Fruit fly (Drosophila melanogaster): ENCODE data around the gene CG13723.

CG13723 gene

DNA sequence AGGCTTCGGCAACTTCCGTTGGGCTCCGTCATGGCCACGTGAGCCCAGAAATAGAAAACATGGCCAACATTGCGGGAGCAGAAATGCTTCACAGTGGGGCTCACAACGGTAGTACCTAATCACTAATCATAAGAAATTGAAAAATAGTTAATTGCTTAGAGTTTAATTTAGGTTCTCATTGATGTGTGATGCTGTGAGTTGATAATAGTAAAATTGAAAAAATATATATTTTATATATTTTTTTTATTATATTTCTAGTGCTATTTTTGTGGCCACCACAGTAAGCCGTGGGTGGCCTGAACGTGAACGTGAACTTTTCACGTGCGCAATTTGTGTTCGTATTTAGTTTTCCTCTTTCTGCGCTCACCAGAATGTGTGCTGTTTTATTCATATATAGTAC lies 46.3 kb downstream of the CG13723 start:
- no peak for TF ChIP-seq esn (GFP tag; optimal IDR thresholded peaks at IDR 0.05)
- no peak for TF ChIP-seq dac (GFP tag; optimal IDR thresholded peaks at IDR 0.05)
- no peak for TF ChIP-seq CG11902 (GFP tag; optimal IDR thresholded peaks at IDR 0.05)
- TF ChIP-seq fkh (GFP tag; optimal IDR thresholded peaks at IDR 0.05): no peak
- no peak for TF ChIP-seq topi (GFP tag; optimal IDR thresholded peaks at IDR 0.05)
- TF ChIP-seq CG32006 (GFP tag; optimal IDR thresholded peaks at IDR 0.05): peak; percentile 6
- TF ChIP-seq eg (GFP tag; IDR thresholded peaks at IDR 0.05): 0 out of 3 replicates have a peak, but pooled peaks have one; percentile 12
- no peak for TF ChIP-seq svp (GFP tag)
- no peak for TF ChIP-seq Hr39 (GFP tag; optimal IDR thresholded peaks at IDR 0.05)
